Fruit fly (Drosophila melanogaster) whole organism, prepupa: ENCODE data around the gene mtg.

Source experiments
- Blimp-1 ChIP-seq: fragments of 200-800 bp; sonication (Bioruptor generic); optimal IDR thresholded peaks from 3 replicates; lab custom pipeline; 2017; ENCODE audit warnings: missing biosample characterization, missing genetic modification characterization, mild to moderate bottlenecking, moderate library complexity, missing genetic modification reagents
- CG3032 ChIP-seq: fragments of 200-800 bp; optimal IDR thresholded peaks from 2 replicates; lab custom pipeline; 2019; ENCODE audit warnings: missing biosample characterization, mild to moderate bottlenecking, missing genetic modification characterization, moderate library complexity
- CG9139 ChIP-seq: fragments of 200-800 bp; sonication (Bioruptor generic); optimal IDR thresholded peaks from 3 replicates; lab custom pipeline; 2017; ENCODE audit warnings: missing biosample characterization, mild to moderate bottlenecking, missing genetic modification characterization
- Ets96B ChIP-seq: fragments of 200-800 bp; optimal IDR thresholded peaks from 2 replicates; lab custom pipeline; 2019; ENCODE audit warnings: missing biosample characterization, mild to moderate bottlenecking, missing genetic modification characterization, moderate library complexity
- Gug ChIP-seq: fragments of 200-800 bp; sonication (Bioruptor generic); IDR thresholded peaks from 2 replicates; pipeline ENCODE4 v1.3.6; 2022; ENCODE audit warnings: missing biosample characterization, missing genetic modification characterization
- Hr39 ChIP-seq: fragments of 200-800 bp; sonication (Bioruptor generic); optimal IDR thresholded peaks from 2 replicates; lab custom pipeline; 2016; ENCODE audit warnings: missing biosample characterization, missing genetic modification characterization
- Hr4 ChIP-seq: fragments of 200-800 bp; sonication (Bioruptor generic); optimal IDR thresholded peaks from 3 replicates; lab custom pipeline; 2016; ENCODE audit warnings: missing biosample characterization, missing genetic modification characterization
- acj6 ChIP-seq: fragments of 200-800 bp; sonication (Bioruptor generic); optimal IDR thresholded peaks from 3 replicates; lab custom pipeline; 2016; ENCODE audit warnings: missing biosample characterization, missing genetic modification characterization
- esn ChIP-seq: fragments of 200-800 bp; sonication (Bioruptor generic); optimal IDR thresholded peaks from 2 replicates; lab custom pipeline; 2016; ENCODE audit warnings: missing biosample characterization, mild to moderate bottlenecking, missing genetic modification characterization, moderate library complexity

- TF ChIP-seq Ets96B (tag; lab: Kevin White, UChicago) (no peak), Gug (GFP tag; lab: Robert Waterston, UW) (no peak), Blimp-1 (GFP tag; lab: Kevin White, UChicago) (no peak), CG9139 (GFP tag; lab: Kevin White, UChicago) (no peak), esn (GFP tag; lab: Kevin White, UChicago) (no peak), acj6 (no peak), Hr39 (GFP tag; lab: Kevin White, UChicago) (no peak), Hr4 (GFP tag; lab: Kevin White, UChicago) (no peak), CG3032 (tag; lab: Kevin White, UChicago) (no peak)
Measured at dm6 chr3R:8210837-8211488, 39.3 kb upstream of the mtg start.
